Fruit fly (Drosophila melanogaster) whole organism, prepupa: ENCODE measurements around the gene Wnt4.

ENCODE experiments used
- CG10631 ChIP-seq: fragments of 200-800 bp; sonication (Bioruptor generic); optimal IDR thresholded peaks from 2 replicates; lab custom pipeline; 2016; ENCODE audit warnings: missing biosample characterization, missing genetic modification characterization
- CG10669 ChIP-seq: fragments of 200-800 bp; sonication (Bioruptor generic); optimal IDR thresholded peaks from 3 replicates; lab custom pipeline; 2018; ENCODE audit warnings: missing biosample characterization, mild to moderate bottlenecking, missing genetic modification characterization, moderate library complexity
- CG1621 ChIP-seq: fragments of 200-800 bp; sonication (Bioruptor generic); optimal IDR thresholded peaks from 3 replicates; lab custom pipeline; 2018; ENCODE audit warnings: missing biosample characterization, mild to moderate bottlenecking, missing genetic modification characterization
- CG16779 ChIP-seq: fragments of 200-800 bp; sonication (Bioruptor generic); optimal IDR thresholded peaks from 3 replicates; lab custom pipeline; 2017; ENCODE audit warnings: missing biosample characterization, mild to moderate bottlenecking, missing genetic modification characterization
- CG32006 ChIP-seq: fragments of 200-800 bp; sonication (Bioruptor generic); optimal IDR thresholded peaks from 3 replicates; lab custom pipeline; 2017; ENCODE audit warnings: missing biosample characterization, mild to moderate bottlenecking, missing genetic modification characterization
- CG34406 ChIP-seq: fragments of 200-800 bp; sonication (Bioruptor generic); optimal IDR thresholded peaks from 3 replicates; lab custom pipeline; 2016; ENCODE audit warnings: missing biosample characterization, missing genetic modification characterization
- CG4318 ChIP-seq: fragments of 200-800 bp; sonication (Bioruptor generic); optimal IDR thresholded peaks from 3 replicates; lab custom pipeline; 2017; ENCODE audit warnings: missing biosample characterization, mild to moderate bottlenecking, missing genetic modification characterization
- CG6163 ChIP-seq: fragments of 200-800 bp; sonication (Bioruptor generic); IDR thresholded peaks from 3 replicates; pipeline ENCODE4 v1.3.6; 2022; ENCODE audit warnings: missing biosample characterization, missing genetic modification characterization
- CG6276 ChIP-seq: fragments of 200-800 bp; sonication (Bioruptor generic); optimal IDR thresholded peaks from 2 replicates; lab custom pipeline; 2017; ENCODE audit warnings: missing biosample characterization, mild to moderate bottlenecking, missing genetic modification characterization
- CG6792 ChIP-seq: fragments of 200-800 bp; sonication (Bioruptor generic); optimal IDR thresholded peaks from 3 replicates; lab custom pipeline; 2016; ENCODE audit warnings: missing biosample characterization, missing genetic modification characterization
- CG6808 ChIP-seq: fragments of 200-800 bp; sonication (Bioruptor generic); optimal IDR thresholded peaks from 3 replicates; lab custom pipeline; 2017; ENCODE audit warnings: missing biosample characterization, missing genetic modification characterization, mild to moderate bottlenecking, moderate library complexity, missing genetic modification reagents
- CG8119 ChIP-seq: fragments of 200-800 bp; sonication (Bioruptor generic); IDR thresholded peaks from 3 replicates; pipeline ENCODE4 v1.3.6; 2022; ENCODE audit warnings: missing biosample characterization, missing genetic modification characterization
- CG8319 ChIP-seq: fragments of 200-800 bp; sonication (Bioruptor generic); optimal IDR thresholded peaks from 3 replicates; lab custom pipeline; 2016; ENCODE audit warnings: missing biosample characterization, missing genetic modification characterization
- CG9139 ChIP-seq: fragments of 200-800 bp; sonication (Bioruptor generic); optimal IDR thresholded peaks from 3 replicates; lab custom pipeline; 2017; ENCODE audit warnings: missing biosample characterization, mild to moderate bottlenecking, missing genetic modification characterization
- Eip75B ChIP-seq: fragments of 200-800 bp; sonication (Bioruptor generic); optimal IDR thresholded peaks from 3 replicates; lab custom pipeline; 2016; ENCODE audit warnings: missing biosample characterization, missing genetic modification characterization
- Eip78C ChIP-seq: fragments of 200-800 bp; sonication (Bioruptor generic); peaks from one replicate; lab custom pipeline; 2016; ENCODE audit warnings: missing biosample characterization, missing genetic modification characterization
- Ets21C ChIP-seq: fragments of 200-800 bp; sonication (Bioruptor generic); optimal IDR thresholded peaks from 3 replicates; lab custom pipeline; 2016; ENCODE audit warnings: missing biosample characterization, missing genetic modification characterization
- Gug ChIP-seq: fragments of 200-800 bp; sonication (Bioruptor generic); IDR thresholded peaks from 2 replicates; pipeline ENCODE4 v1.3.6; 2022; ENCODE audit warnings: missing biosample characterization, missing genetic modification characterization
- Hr38 ChIP-seq: sonication (Bioruptor generic); optimal IDR thresholded peaks from 2 replicates; lab custom pipeline; 2016; ENCODE audit warnings: missing biosample characterization, missing genetic modification characterization
- Hr4 ChIP-seq: fragments of 200-800 bp; sonication (Bioruptor generic); optimal IDR thresholded peaks from 3 replicates; lab custom pipeline; 2016; ENCODE audit warnings: missing biosample characterization, missing genetic modification characterization
- Met ChIP-seq: fragments of 200-800 bp; sonication (Bioruptor generic); optimal IDR thresholded peaks from 3 replicates; lab custom pipeline; 2016; ENCODE audit warnings: missing biosample characterization, missing genetic modification characterization
- OdsH ChIP-seq: fragments of 200-800 bp; sonication (Bioruptor generic); optimal IDR thresholded peaks from 3 replicates; lab custom pipeline; 2016; ENCODE audit warnings: missing biosample characterization, missing genetic modification characterization
- Smox ChIP-seq: fragments of 200-800 bp; sonication (Bioruptor generic); optimal IDR thresholded peaks from 3 replicates; lab custom pipeline; 2016; ENCODE audit warnings: missing biosample characterization, missing genetic modification characterization
- Sox14 ChIP-seq: fragments of 200-800 bp; sonication (Bioruptor generic); optimal IDR thresholded peaks from 3 replicates; lab custom pipeline; 2016; ENCODE audit warnings: missing biosample characterization, missing genetic modification characterization
- Sox15 ChIP-seq: fragments of 200-800 bp; sonication (Bioruptor generic); optimal IDR thresholded peaks from 3 replicates; lab custom pipeline; 2016; ENCODE audit warnings: missing biosample characterization, missing genetic modification characterization
- acj6 ChIP-seq: fragments of 200-800 bp; sonication (Bioruptor generic); optimal IDR thresholded peaks from 3 replicates; lab custom pipeline; 2016; ENCODE audit warnings: missing biosample characterization, missing genetic modification characterization
- cyc ChIP-seq: fragments of 200-800 bp; sonication (Bioruptor generic); optimal IDR thresholded peaks from 3 replicates; lab custom pipeline; 2016; ENCODE audit warnings: missing biosample characterization, missing genetic modification characterization
- dsx ChIP-seq: fragments of 200-800 bp; optimal IDR thresholded peaks from 3 replicates; lab custom pipeline; 2019; ENCODE audit warnings: missing biosample characterization, mild to moderate bottlenecking, missing genetic modification characterization, moderate library complexity; ENCODE audit not compliant: poor library complexity, severe bottlenecking
- eg ChIP-seq: fragments of 200-800 bp; sonication (Bioruptor generic); IDR thresholded peaks from 3 replicates; pipeline ENCODE4 v1.3.6; 2022; ENCODE audit warnings: missing biosample characterization, missing genetic modification characterization
- esn ChIP-seq: fragments of 200-800 bp; sonication (Bioruptor generic); optimal IDR thresholded peaks from 2 replicates; lab custom pipeline; 2016; ENCODE audit warnings: missing biosample characterization, mild to moderate bottlenecking, missing genetic modification characterization, moderate library complexity
- fd85E ChIP-seq: fragments of 200-800 bp; sonication (Bioruptor generic); optimal IDR thresholded peaks from 3 replicates; lab custom pipeline; 2016; ENCODE audit warnings: missing biosample characterization, missing genetic modification characterization
- fkh ChIP-seq: fragments of 200-800 bp; sonication (Bioruptor generic); optimal IDR thresholded peaks from 3 replicates; lab custom pipeline; 2017; ENCODE audit warnings: missing biosample characterization, mild to moderate bottlenecking, missing genetic modification characterization, moderate library complexity
- net ChIP-seq: fragments of 200-800 bp; sonication (Bioruptor generic); optimal IDR thresholded peaks from 3 replicates; lab custom pipeline; 2016; ENCODE audit warnings: missing biosample characterization, missing genetic modification characterization
- pdm3 ChIP-seq: fragments of 200-800 bp; sonication (Bioruptor generic); optimal IDR thresholded peaks from 3 replicates; lab custom pipeline; 2016; ENCODE audit warnings: missing biosample characterization, missing genetic modification characterization
- svp ChIP-seq: fragments of 200-800 bp; sonication (Bioruptor generic); peaks from one replicate; lab custom pipeline; 2016; ENCODE audit warnings: missing biosample characterization, missing genetic modification characterization
- topi ChIP-seq: fragments of 200-800 bp; sonication (Bioruptor generic); optimal IDR thresholded peaks from 3 replicates; lab custom pipeline; 2016; ENCODE audit warnings: missing biosample characterization, missing genetic modification characterization
- vri ChIP-seq: fragments of 200-800 bp; sonication (Bioruptor generic); optimal IDR thresholded peaks from 3 replicates; lab custom pipeline; 2016; ENCODE audit warnings: missing biosample characterization, mild to moderate bottlenecking, missing genetic modification characterization

Gene Wnt4

DNA sequence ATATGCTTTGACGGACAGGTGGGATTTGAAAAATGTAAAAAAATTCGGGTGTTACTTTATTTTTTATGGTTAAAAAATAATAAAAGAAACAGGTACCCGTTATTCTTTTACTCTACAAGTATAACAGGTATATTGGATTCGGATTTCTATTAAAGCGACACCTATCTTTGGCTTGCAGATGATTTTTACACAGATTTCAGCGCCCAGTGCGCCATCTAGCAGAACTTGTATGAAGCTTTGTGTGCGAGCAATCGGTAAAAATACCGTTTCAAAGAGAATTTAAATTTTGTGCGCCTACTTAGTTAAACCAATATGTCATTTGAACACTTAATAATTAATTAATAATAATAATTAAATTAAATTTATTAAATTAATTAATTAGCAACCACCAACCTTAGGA lies 18.9 kb downstream of the Wnt4 start (continued):
- TF ChIP-seq cyc (GFP tag; lab: Kevin White, UChicago) (peak; percentile 65), CG6808 (GFP tag; lab: Kevin White, UChicago) (no peak), CG10669 (GFP tag; lab: Kevin White, UChicago) (no peak), topi (GFP tag; lab: Kevin White, UChicago) (no peak), Sox15 (GFP tag; lab: Kevin White, UChicago) (no peak), net (no peak), acj6 (GFP tag; lab: Kevin White, UChicago) (peak; percentile 25), pdm3 (peak; percentile 46), fd85E (no peak), Gug (GFP tag; lab: Robert Waterston, UW) (no peak), OdsH (GFP tag; lab: Kevin White, UChicago) (peak; percentile 38), fkh (GFP tag; lab: Kevin White, UChicago) (no peak), CG10631 (no peak)
- TF ChIP-seq, all 60 proteins: peak for 12

DNA sequence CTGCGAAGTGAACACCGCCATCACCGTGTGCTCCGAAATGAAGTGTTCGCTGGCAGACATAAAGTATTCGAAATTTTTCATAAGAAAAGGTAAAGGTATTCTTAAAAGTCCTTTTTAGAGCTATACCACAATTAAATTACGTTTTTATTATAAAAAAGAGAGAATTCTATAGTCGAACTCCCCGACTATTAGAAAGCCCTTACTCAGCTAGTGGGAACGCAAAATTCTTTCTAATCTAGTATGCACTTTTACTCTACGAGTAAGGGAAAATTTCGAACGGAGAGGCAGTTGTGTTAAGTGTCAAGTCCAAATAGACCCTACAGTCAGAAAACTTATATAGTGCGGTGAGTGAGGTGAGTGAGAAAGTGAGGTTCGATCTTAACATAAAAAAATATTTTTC lies 19.8 kb downstream of the Wnt4 start, which contains the start of gene CG31909:
Gene CG31909, plus strand, starts transcription at position 301 of the 400 bp plus-strand sequence.
- TF ChIP-seq CG34406 (GFP tag; lab: Kevin White, UChicago) (no peak), dsx (GFP tag; lab: Kevin White, UChicago) (no peak), eg (GFP tag; lab: Robert Waterston, UW) (no peak), CG1621 (tag; lab: Kevin White, UChicago) (no peak), svp (no peak), topi (GFP tag; lab: Kevin White, UChicago) (no peak), Sox14 (GFP tag; lab: Kevin White, UChicago) (no peak)

DNA sequence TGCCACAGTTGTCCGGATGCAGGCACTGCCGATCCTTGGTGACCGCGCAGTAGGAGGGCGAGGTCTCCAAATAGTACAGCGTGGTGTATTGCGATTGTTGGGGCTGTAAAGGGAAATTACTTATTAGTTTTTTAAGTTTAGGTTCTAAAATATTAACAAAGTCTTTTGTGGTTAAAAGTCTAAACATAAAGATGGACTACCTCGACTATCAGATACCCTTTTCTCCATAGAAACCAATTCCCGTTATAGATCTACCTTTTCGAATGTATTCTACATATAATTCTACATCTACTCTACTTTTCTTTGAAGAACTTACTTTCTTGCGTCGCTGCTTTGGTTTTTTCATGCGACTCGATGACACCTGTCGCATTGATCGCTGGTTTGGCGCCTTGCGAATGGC lies 20.8 kb downstream of the Wnt4 start:
- no peak for TF ChIP-seq Met
- TF ChIP-seq CG16779: no peak
- no peak for TF ChIP-seq esn (GFP tag; lab: Kevin White, UChicago)
- no peak for TF ChIP-seq CG10631
- no peak for TF ChIP-seq CG6276 (GFP tag; lab: Kevin White, UChicago)
- TF ChIP-seq fkh (GFP tag; lab: Kevin White, UChicago): no peak
- TF ChIP-seq Hr38 (GFP tag; lab: Kevin White, UChicago): no peak
- TF ChIP-seq CG6792 (GFP tag; lab: Kevin White, UChicago): no peak
- TF ChIP-seq fd85E: no peak
- no peak for TF ChIP-seq CG9139 (GFP tag; lab: Kevin White, UChicago)
- TF ChIP-seq CG8119 (GFP tag; lab: Robert Waterston, UW): no peak
- TF ChIP-seq net: no peak
- no peak for TF ChIP-seq Sox15 (GFP tag; lab: Kevin White, UChicago)
- no peak for TF ChIP-seq Gug (GFP tag; lab: Robert Waterston, UW)
- TF ChIP-seq CG6808 (GFP tag; lab: Kevin White, UChicago): no peak
- TF ChIP-seq Ets21C (GFP tag; lab: Kevin White, UChicago): no peak
- TF ChIP-seq topi (GFP tag; lab: Kevin White, UChicago): no peak
- TF ChIP-seq CG10669 (GFP tag; lab: Kevin White, UChicago): no peak

DNA sequence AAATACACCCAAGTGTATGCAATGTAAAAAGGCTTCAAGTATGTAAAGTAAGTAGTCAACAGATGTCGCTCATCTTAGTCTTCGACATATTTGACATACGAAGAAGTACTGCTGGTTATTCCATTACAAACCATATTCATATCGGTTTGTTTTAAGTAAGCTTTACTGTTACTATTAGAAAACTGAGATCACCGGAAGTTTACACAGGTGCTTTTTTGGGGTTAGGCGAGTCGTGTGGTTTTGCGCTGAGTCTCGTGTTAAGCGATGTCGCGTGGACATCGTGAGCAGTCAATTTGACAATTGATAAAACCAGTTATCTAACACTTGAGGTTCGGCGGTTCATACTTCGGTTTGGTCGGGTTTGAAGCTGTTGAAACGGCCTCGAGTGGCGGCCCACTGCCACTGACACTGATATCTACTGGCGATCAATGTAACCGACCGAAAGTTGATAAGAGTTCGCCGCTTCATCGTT lies 22.2 kb downstream of the Wnt4 start:
- TF ChIP-seq CG6276 (GFP tag; lab: Kevin White, UChicago) (no peak), Eip78C (GFP tag; lab: Kevin White, UChicago) (no peak), CG8319 (GFP tag; lab: Kevin White, UChicago) (no peak), fkh (GFP tag; lab: Kevin White, UChicago) (peak; percentile 61), CG4318 (no peak)

DNA sequence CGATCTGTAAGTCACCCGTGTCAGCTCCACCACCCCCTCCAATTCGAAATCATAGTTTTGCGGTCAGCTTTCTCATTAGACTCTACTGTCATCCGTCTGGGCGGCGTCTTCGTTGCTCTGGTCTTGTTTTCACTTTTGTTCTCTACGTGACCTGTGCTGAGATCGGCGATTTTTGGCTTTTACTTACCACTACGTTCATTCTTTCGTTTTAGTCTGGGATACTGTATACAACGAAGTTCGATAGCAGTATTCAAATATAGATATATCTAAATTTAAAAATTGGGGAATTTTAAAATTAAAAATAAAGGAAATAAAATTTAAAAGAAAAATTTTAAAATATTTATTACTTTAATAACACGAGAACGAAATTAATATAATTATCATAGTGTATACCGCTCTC lies 24.1 kb downstream of the Wnt4 start, which contains the start of gene CG13786:
Gene CG13786, minus strand, starts transcription at position 101 of the 400 bp plus-strand sequence.
- TF ChIP-seq CG34406 (GFP tag; lab: Kevin White, UChicago) (no peak), Sox14 (GFP tag; lab: Kevin White, UChicago) (no peak), net (no peak), Eip78C (GFP tag; lab: Kevin White, UChicago) (no peak), CG32006 (no peak), acj6 (GFP tag; lab: Kevin White, UChicago) (no peak), Smox (GFP tag; lab: Kevin White, UChicago) (no peak), dsx (GFP tag; lab: Kevin White, UChicago) (no peak), svp (no peak), Ets21C (GFP tag; lab: Kevin White, UChicago) (no peak), Met (no peak), CG1621 (tag; lab: Kevin White, UChicago) (no peak), CG4318 (no peak), CG6276 (GFP tag; lab: Kevin White, UChicago) (no peak), Hr4 (GFP tag; lab: Kevin White, UChicago) (no peak), CG6163 (GFP tag; lab: Robert Waterston, UW) (no peak), vri (GFP tag; lab: Kevin White, UChicago) (no peak), Sox15 (GFP tag; lab: Kevin White, UChicago) (no peak), Eip75B (GFP tag; lab: Kevin White, UChicago) (no peak)
